Fruit fly (Drosophila melanogaster) whole organism, prepupa: Measurements from ENCODE around the gene Lcp65Ag2.

Experiments used
- CG10631 ChIP-seq: fragments of 200-800 bp; sonication (Bioruptor generic); optimal IDR thresholded peaks from 2 replicates; lab custom pipeline; 2016; ENCODE audit warnings: missing biosample characterization, missing genetic modification characterization
- CG11294 ChIP-seq: fragments of 200-800 bp; sonication (Bioruptor generic); IDR thresholded peaks from 2 replicates; pipeline ENCODE4 v1.3.6; 2022; ENCODE audit warnings: missing biosample characterization, missing genetic modification characterization
- CG11762 ChIP-seq: fragments of 200-800 bp; sonication (Bioruptor generic); optimal IDR thresholded peaks from 3 replicates; lab custom pipeline; 2016; ENCODE audit warnings: missing biosample characterization, missing genetic modification characterization; ENCODE audit not compliant: insufficient read depth
- CG15336 ChIP-seq: fragments of 200-800 bp; sonication (Bioruptor generic); IDR thresholded peaks from 2 replicates; pipeline ENCODE4 v1.3.6; 2022; ENCODE audit warnings: missing biosample characterization, missing genetic modification characterization
- CG1621 ChIP-seq: fragments of 200-800 bp; sonication (Bioruptor generic); optimal IDR thresholded peaks from 3 replicates; lab custom pipeline; 2018; ENCODE audit warnings: missing biosample characterization, mild to moderate bottlenecking, missing genetic modification characterization
- CG3032 ChIP-seq: fragments of 200-800 bp; optimal IDR thresholded peaks from 2 replicates; lab custom pipeline; 2019; ENCODE audit warnings: missing biosample characterization, mild to moderate bottlenecking, missing genetic modification characterization, moderate library complexity
- CG32006 ChIP-seq: fragments of 200-800 bp; sonication (Bioruptor generic); optimal IDR thresholded peaks from 3 replicates; lab custom pipeline; 2017; ENCODE audit warnings: missing biosample characterization, mild to moderate bottlenecking, missing genetic modification characterization
- CG34406 ChIP-seq: fragments of 200-800 bp; sonication (Bioruptor generic); optimal IDR thresholded peaks from 3 replicates; lab custom pipeline; 2016; ENCODE audit warnings: missing biosample characterization, missing genetic modification characterization
- CG4318 ChIP-seq: fragments of 200-800 bp; sonication (Bioruptor generic); optimal IDR thresholded peaks from 3 replicates; lab custom pipeline; 2017; ENCODE audit warnings: missing biosample characterization, mild to moderate bottlenecking, missing genetic modification characterization
- CG6276 ChIP-seq: fragments of 200-800 bp; sonication (Bioruptor generic); optimal IDR thresholded peaks from 2 replicates; lab custom pipeline; 2017; ENCODE audit warnings: missing biosample characterization, mild to moderate bottlenecking, missing genetic modification characterization
- CG6808 ChIP-seq: fragments of 200-800 bp; sonication (Bioruptor generic); optimal IDR thresholded peaks from 3 replicates; lab custom pipeline; 2017; ENCODE audit warnings: missing biosample characterization, missing genetic modification characterization, mild to moderate bottlenecking, moderate library complexity, missing genetic modification reagents
- CG6854 ChIP-seq: fragments of 200-800 bp; sonication (Bioruptor generic); optimal IDR thresholded peaks from 2 replicates; lab custom pipeline; 2017; ENCODE audit warnings: missing biosample characterization, mild to moderate bottlenecking, missing genetic modification characterization
- CG7368 ChIP-seq: fragments of 200-800 bp; sonication (Bioruptor generic); optimal IDR thresholded peaks from 3 replicates; lab custom pipeline; 2016; ENCODE audit warnings: missing biosample characterization, missing genetic modification characterization
- CG8119 ChIP-seq: fragments of 200-800 bp; sonication (Bioruptor generic); IDR thresholded peaks from 3 replicates; pipeline ENCODE4 v1.3.6; 2022; ENCODE audit warnings: missing biosample characterization, missing genetic modification characterization
- CG8319 ChIP-seq: fragments of 200-800 bp; sonication (Bioruptor generic); optimal IDR thresholded peaks from 3 replicates; lab custom pipeline; 2016; ENCODE audit warnings: missing biosample characterization, missing genetic modification characterization
- CG8632 ChIP-seq: fragments of 200-800 bp; sonication (Bioruptor generic); optimal IDR thresholded peaks from 3 replicates; lab custom pipeline; 2016; ENCODE audit warnings: missing biosample characterization, missing genetic modification characterization
- CG9139 ChIP-seq: fragments of 200-800 bp; sonication (Bioruptor generic); optimal IDR thresholded peaks from 3 replicates; lab custom pipeline; 2017; ENCODE audit warnings: missing biosample characterization, mild to moderate bottlenecking, missing genetic modification characterization
- Eip75B ChIP-seq: fragments of 200-800 bp; sonication (Bioruptor generic); optimal IDR thresholded peaks from 3 replicates; lab custom pipeline; 2016; ENCODE audit warnings: missing biosample characterization, missing genetic modification characterization
- Eip78C ChIP-seq: fragments of 200-800 bp; sonication (Bioruptor generic); peaks from one replicate; lab custom pipeline; 2016; ENCODE audit warnings: missing biosample characterization, missing genetic modification characterization
- Ets96B ChIP-seq: fragments of 200-800 bp; optimal IDR thresholded peaks from 2 replicates; lab custom pipeline; 2019; ENCODE audit warnings: missing biosample characterization, mild to moderate bottlenecking, missing genetic modification characterization, moderate library complexity
- Hr38 ChIP-seq: sonication (Bioruptor generic); optimal IDR thresholded peaks from 2 replicates; lab custom pipeline; 2016; ENCODE audit warnings: missing biosample characterization, missing genetic modification characterization
- Hr39 ChIP-seq: fragments of 200-800 bp; sonication (Bioruptor generic); optimal IDR thresholded peaks from 2 replicates; lab custom pipeline; 2016; ENCODE audit warnings: missing biosample characterization, missing genetic modification characterization
- Hr4 ChIP-seq: fragments of 200-800 bp; sonication (Bioruptor generic); optimal IDR thresholded peaks from 3 replicates; lab custom pipeline; 2016; ENCODE audit warnings: missing biosample characterization, missing genetic modification characterization
- Lpt ChIP-seq: fragments of 200-800 bp; sonication (Bioruptor generic); optimal IDR thresholded peaks from 3 replicates; lab custom pipeline; 2016; ENCODE audit warnings: missing biosample characterization, missing genetic modification characterization
- Met ChIP-seq: fragments of 200-800 bp; sonication (Bioruptor generic); optimal IDR thresholded peaks from 3 replicates; lab custom pipeline; 2016; ENCODE audit warnings: missing biosample characterization, missing genetic modification characterization
- OdsH ChIP-seq: fragments of 200-800 bp; sonication (Bioruptor generic); optimal IDR thresholded peaks from 3 replicates; lab custom pipeline; 2016; ENCODE audit warnings: missing biosample characterization, missing genetic modification characterization
- Smox ChIP-seq: fragments of 200-800 bp; sonication (Bioruptor generic); optimal IDR thresholded peaks from 3 replicates; lab custom pipeline; 2016; ENCODE audit warnings: missing biosample characterization, missing genetic modification characterization
- Sox102F ChIP-seq: fragments of 200-800 bp; sonication (Bioruptor generic); optimal IDR thresholded peaks from 2 replicates; lab custom pipeline; 2016; ENCODE audit warnings: missing biosample characterization, mild to moderate bottlenecking, missing genetic modification characterization
- Sox14 ChIP-seq: fragments of 200-800 bp; sonication (Bioruptor generic); optimal IDR thresholded peaks from 3 replicates; lab custom pipeline; 2016; ENCODE audit warnings: missing biosample characterization, missing genetic modification characterization
- achi ChIP-seq: fragments of 200-800 bp; sonication (Bioruptor generic); optimal IDR thresholded peaks from 3 replicates; lab custom pipeline; 2016; ENCODE audit warnings: missing biosample characterization, missing genetic modification characterization
- acj6 ChIP-seq: fragments of 200-800 bp; sonication (Bioruptor generic); optimal IDR thresholded peaks from 3 replicates; lab custom pipeline; 2016; ENCODE audit warnings: missing biosample characterization, missing genetic modification characterization
- dac ChIP-seq: fragments of 200-800 bp; sonication (Bioruptor generic); optimal IDR thresholded peaks from 2 replicates; lab custom pipeline; 2017; ENCODE audit warnings: missing biosample characterization, mild to moderate bottlenecking, missing genetic modification characterization
- eg ChIP-seq: fragments of 200-800 bp; sonication (Bioruptor generic); IDR thresholded peaks from 3 replicates; pipeline ENCODE4 v1.3.6; 2022; ENCODE audit warnings: missing biosample characterization, missing genetic modification characterization
- fd85E ChIP-seq: fragments of 200-800 bp; sonication (Bioruptor generic); optimal IDR thresholded peaks from 3 replicates; lab custom pipeline; 2016; ENCODE audit warnings: missing biosample characterization, missing genetic modification characterization
- fkh ChIP-seq: fragments of 200-800 bp; sonication (Bioruptor generic); optimal IDR thresholded peaks from 3 replicates; lab custom pipeline; 2017; ENCODE audit warnings: missing biosample characterization, mild to moderate bottlenecking, missing genetic modification characterization, moderate library complexity
- lz ChIP-seq: fragments of 200-800 bp; sonication (Bioruptor generic); optimal IDR thresholded peaks from 3 replicates; lab custom pipeline; 2016; ENCODE audit warnings: missing biosample characterization, missing genetic modification characterization
- net ChIP-seq: fragments of 200-800 bp; sonication (Bioruptor generic); optimal IDR thresholded peaks from 3 replicates; lab custom pipeline; 2016; ENCODE audit warnings: missing biosample characterization, missing genetic modification characterization
- pdm3 ChIP-seq: fragments of 200-800 bp; sonication (Bioruptor generic); optimal IDR thresholded peaks from 3 replicates; lab custom pipeline; 2016; ENCODE audit warnings: missing biosample characterization, missing genetic modification characterization
- salr ChIP-seq, 2 experiments: fragments of 200-800 bp; sonication (Bioruptor generic); optimal IDR thresholded peaks; 3 replicates each; lab custom pipeline; 2016 to 2018; ENCODE audit warnings: missing biosample characterization in 2 of 2, missing genetic modification characterization in 2 of 2, mild to moderate bottlenecking in 1 of 2
- ss ChIP-seq, 2 experiments: fragments of 200-800 bp; sonication (Bioruptor generic); optimal IDR thresholded peaks; 2 replicates in 1 of 2; 3 replicates in 1 of 2; lab custom pipeline; 2017 to 2018; ENCODE audit warnings: mild to moderate bottlenecking in 2 of 2, missing biosample characterization in 2 of 2, missing genetic modification characterization in 2 of 2, moderate library complexity in 1 of 2
- svp ChIP-seq: fragments of 200-800 bp; sonication (Bioruptor generic); peaks from one replicate; lab custom pipeline; 2016; ENCODE audit warnings: missing biosample characterization, missing genetic modification characterization
- topi ChIP-seq: fragments of 200-800 bp; sonication (Bioruptor generic); optimal IDR thresholded peaks from 3 replicates; lab custom pipeline; 2016; ENCODE audit warnings: missing biosample characterization, missing genetic modification characterization
- vri ChIP-seq: fragments of 200-800 bp; sonication (Bioruptor generic); optimal IDR thresholded peaks from 3 replicates; lab custom pipeline; 2016; ENCODE audit warnings: missing biosample characterization, mild to moderate bottlenecking, missing genetic modification characterization

The Lcp65Ag2 gene

dm6 chr3L:6094697-6095096 is 38.7 kb downstream of the Lcp65Ag2 start, which contains the start of the genes CG10467 and loj (continued):
- TF ChIP-seq Sox102F: peak; percentile 82
- peak; percentile 96 for TF ChIP-seq CG10631
- peak; percentile 40 for TF ChIP-seq Hr38 (GFP tag; lab: Kevin White, UChicago)
- peak; percentile 94 for TF ChIP-seq CG11294
- peak; percentile 94 for TF ChIP-seq acj6 (GFP tag; lab: Kevin White, UChicago)
- TF ChIP-seq CG7368 (GFP tag; lab: Kevin White, UChicago): peak; percentile 84
- TF ChIP-seq Lpt (GFP tag; lab: Kevin White, UChicago): peak; percentile 82
- TF ChIP-seq eg (GFP tag; lab: Robert Waterston, UW): peak; percentile 94
- TF ChIP-seq salr (GFP tag; optimal IDR thresholded peaks at IDR 0.05; lab: Kevin White, UChicago): peak; percentile 74 to 83
- TF ChIP-seq CG6276 (GFP tag; lab: Kevin White, UChicago): peak; percentile 52
- no peak; the same call in 1 of the 3 replicates for TF ChIP-seq CG8119 (GFP tag; lab: Robert Waterston, UW)
- TF ChIP-seq fkh: peak; percentile 83
- TF ChIP-seq CG6854 (GFP tag; lab: Kevin White, UChicago): no peak
- peak; percentile 65 for TF ChIP-seq Eip75B (GFP tag; lab: Kevin White, UChicago)
- TF ChIP-seq dac (GFP tag; lab: Kevin White, UChicago): peak; percentile 78
- peak; percentile 90 for TF ChIP-seq CG34406
- peak; percentile 68 for TF ChIP-seq vri (GFP tag; lab: Kevin White, UChicago)
- TF ChIP-seq Met (GFP tag; lab: Kevin White, UChicago): peak; percentile 87
- TF ChIP-seq CG1621 (tag; lab: Kevin White, UChicago): peak; percentile 76
- TF ChIP-seq pdm3 (GFP tag; lab: Kevin White, UChicago): peak; percentile 92
- TF ChIP-seq topi (GFP tag; lab: Kevin White, UChicago): peak; percentile 80
- peak in 1 of 2 experiments; percentile 53 for TF ChIP-seq ss (GFP tag; optimal IDR thresholded peaks at IDR 0.05; lab: Kevin White, UChicago)
- TF ChIP-seq, all 60 proteins: peak for 56

dm6 chr3L:6093213-6093612 is 40.2 kb downstream of the Lcp65Ag2 start, which contains the start of gene CG10469:
Gene CG10469 (minus strand): TSS chr3L:6093313.
- no peak for TF ChIP-seq ss (GFP tag; optimal IDR thresholded peaks at IDR 0.05; lab: Kevin White, UChicago)
- no peak for TF ChIP-seq Smox (GFP tag; lab: Kevin White, UChicago)
- no peak for TF ChIP-seq CG6276 (GFP tag; lab: Kevin White, UChicago)
- TF ChIP-seq CG4318: no peak
- no peak for TF ChIP-seq net (GFP tag; lab: Kevin White, UChicago)
- no peak for TF ChIP-seq pdm3 (GFP tag; lab: Kevin White, UChicago)
- no peak for TF ChIP-seq Lpt (GFP tag; lab: Kevin White, UChicago)
- TF ChIP-seq CG8319 (GFP tag; lab: Kevin White, UChicago): no peak
- TF ChIP-seq lz (GFP tag; lab: Kevin White, UChicago): no peak
- no peak for TF ChIP-seq CG11294
- no peak for TF ChIP-seq Met (GFP tag; lab: Kevin White, UChicago)
- no peak for TF ChIP-seq CG11762 (GFP tag; lab: Kevin White, UChicago)
- TF ChIP-seq Hr38 (GFP tag; lab: Kevin White, UChicago): no peak
- TF ChIP-seq CG8632: no peak
- no peak for TF ChIP-seq Ets96B (tag; lab: Kevin White, UChicago)

DNA sequence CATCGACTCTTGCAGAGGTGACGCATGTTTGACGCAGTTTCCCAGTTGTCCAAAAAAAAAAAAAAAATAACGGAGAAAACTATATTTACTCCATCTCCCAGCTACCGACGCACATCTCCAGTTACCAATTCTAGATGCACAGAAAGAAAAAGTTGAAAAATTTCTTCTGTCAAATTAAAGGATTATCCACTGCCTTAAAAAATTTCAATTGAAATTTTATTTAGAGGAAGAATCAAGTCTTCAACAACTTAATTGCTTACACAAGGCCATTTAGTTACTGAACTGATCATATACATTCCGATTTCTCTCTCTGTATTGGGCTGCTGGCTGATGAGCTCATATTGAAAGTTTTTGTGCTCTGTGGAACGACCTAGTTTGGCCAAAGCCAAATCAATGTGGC is 47.4 kb downstream of the Lcp65Ag2 start:
- peak; percentile 23 for TF ChIP-seq achi (GFP tag; lab: Kevin White, UChicago)
- no peak for TF ChIP-seq CG11294
- no peak for TF ChIP-seq svp (GFP tag; lab: Kevin White, UChicago)
- TF ChIP-seq pdm3 (GFP tag; lab: Kevin White, UChicago): peak; percentile 40
- peak; percentile 49 for TF ChIP-seq Eip78C (GFP tag; lab: Kevin White, UChicago)
- TF ChIP-seq Hr4 (GFP tag; lab: Kevin White, UChicago): peak; percentile 41
- TF ChIP-seq CG15336 (GFP tag; lab: Robert Waterston, UW): peak; percentile 48
- peak; percentile 36 for TF ChIP-seq CG10631
- peak; percentile 20 for TF ChIP-seq Met (GFP tag; lab: Kevin White, UChicago)
- no peak for TF ChIP-seq topi (GFP tag; lab: Kevin White, UChicago)
- no peak for TF ChIP-seq CG6808 (GFP tag; lab: Kevin White, UChicago)
- peak; percentile 6 for TF ChIP-seq CG4318
- 0 out of 3 replicates have a peak, but pooled peaks have one; percentile 26 for TF ChIP-seq CG8119 (GFP tag; lab: Robert Waterston, UW)
- TF ChIP-seq Hr39 (GFP tag; lab: Kevin White, UChicago): peak; percentile 2
- no peak for TF ChIP-seq CG9139 (GFP tag; lab: Kevin White, UChicago)
- no peak for TF ChIP-seq Eip75B (GFP tag; lab: Kevin White, UChicago)
- TF ChIP-seq CG34406: no peak
- no peak for TF ChIP-seq Sox14 (GFP tag; lab: Kevin White, UChicago)
- TF ChIP-seq ss (GFP tag; optimal IDR thresholded peaks at IDR 0.05; lab: Kevin White, UChicago): no peak
- TF ChIP-seq CG32006 (GFP tag; lab: Kevin White, UChicago): peak; percentile 58
- TF ChIP-seq CG3032 (tag; lab: Kevin White, UChicago): no peak
- TF ChIP-seq fd85E: no peak
- TF ChIP-seq eg (GFP tag; lab: Robert Waterston, UW): peak; percentile 50; the same call in 1 of the 3 replicates
- no peak for TF ChIP-seq Smox (GFP tag; lab: Kevin White, UChicago)
- peak; percentile 40 for TF ChIP-seq acj6 (GFP tag; lab: Kevin White, UChicago)
- peak; percentile 37 for TF ChIP-seq OdsH
- TF ChIP-seq, all 60 proteins: peak for 14
